Worm (Caenorhabditis elegans) whole organism, mixed stage, embryonic: ENCODE data around the gene C44B7.5.
A peak's percentile ranks its signal among the peaks of the same experiment; 100 is the strongest.

Experiments used
- M03D4.4 ChIP-seq: sonication (generic microtip); optimal IDR thresholded peaks from 2 replicates; lab custom pipeline; 2017; ENCODE audit warnings: mild to moderate bottlenecking, missing genetic modification characterization, missing compliant biosample characterization
- bed-3 ChIP-seq: fragments of 200-800 bp; sonication (Bioruptor generic); optimal IDR thresholded peaks from 3 replicates; lab custom pipeline; 2018; ENCODE audit warnings: mild to moderate bottlenecking, missing genetic modification characterization, moderate library complexity, missing compliant biosample characterization
- blmp-1 ChIP-seq: fragments of 150-350 bp; optimal IDR thresholded peaks from 2 replicates; lab custom pipeline; 2014; ENCODE audit warnings: missing biosample characterization, missing genetic modification characterization
- ceh-39 ChIP-seq: fragments of 150-350 bp; optimal IDR thresholded peaks from 2 replicates; lab custom pipeline; 2014; ENCODE audit warnings: missing biosample characterization, missing genetic modification characterization
- ceh-43 ChIP-seq: fragments of 200-800 bp; sonication (Bioruptor generic); optimal IDR thresholded peaks from 2 replicates; lab custom pipeline; 2018; ENCODE audit warnings: mild to moderate bottlenecking, missing genetic modification characterization, moderate library complexity, missing compliant biosample characterization
- ceh-83 ChIP-seq: fragments of 200-800 bp; sonication (Bioruptor generic); optimal IDR thresholded peaks from 2 replicates; lab custom pipeline; 2018; ENCODE audit warnings: mild to moderate bottlenecking, missing genetic modification characterization, missing compliant biosample characterization
- ces-1 ChIP-seq: fragments of 150-350 bp; optimal IDR thresholded peaks from 2 replicates; lab custom pipeline; 2014; ENCODE audit warnings: missing biosample characterization, missing genetic modification reagents, missing genetic modification characterization
- cnd-1 ChIP-seq: fragments of 200-800 bp; sonication (Bioruptor generic); optimal IDR thresholded peaks from 2 replicates; lab custom pipeline; 2018; ENCODE audit warnings: mild to moderate bottlenecking, missing genetic modification characterization, missing compliant biosample characterization
- drap-1 ChIP-seq: fragments of 200-800 bp; sonication (Bioruptor generic); optimal IDR thresholded peaks from 3 replicates; lab custom pipeline; 2018; ENCODE audit warnings: mild to moderate bottlenecking, missing genetic modification characterization, missing compliant biosample characterization
- elt-1 ChIP-seq: sonication (generic microtip); optimal IDR thresholded peaks from 2 replicates; lab custom pipeline; 2017; ENCODE audit warnings: missing genetic modification characterization, mild to moderate bottlenecking, missing compliant biosample characterization, antibody characterized with exemption, moderate library complexity, borderline replicate concordance; ENCODE audit not compliant: insufficient read depth
- elt-3 ChIP-seq: fragments of 150-350 bp; optimal IDR thresholded peaks from 2 replicates; lab custom pipeline; 2014; ENCODE audit warnings: missing biosample characterization, missing genetic modification characterization
- flh-1 ChIP-seq: fragments of 200-800 bp; sonication (Bioruptor generic); optimal IDR thresholded peaks from 2 replicates; lab custom pipeline; 2018; ENCODE audit warnings: mild to moderate bottlenecking, missing genetic modification characterization, moderate library complexity, missing compliant biosample characterization
- ham-2 ChIP-seq: fragments of 200-800 bp; sonication (Bioruptor generic); optimal IDR thresholded peaks from 2 replicates; lab custom pipeline; 2018; ENCODE audit warnings: mild to moderate bottlenecking, missing genetic modification characterization, missing compliant biosample characterization
- hlh-1 ChIP-seq: fragments of 150-350 bp; optimal IDR thresholded peaks from 2 replicates; lab custom pipeline; 2014; ENCODE audit warnings: missing biosample characterization, missing genetic modification reagents, missing genetic modification characterization
- lin-13 ChIP-seq: fragments of 150-350 bp; optimal IDR thresholded peaks from 2 replicates; lab custom pipeline; 2014; ENCODE audit warnings: missing biosample characterization, missing genetic modification characterization
- lin-32 ChIP-seq: fragments of 200-800 bp; sonication (Bioruptor generic); optimal IDR thresholded peaks from 2 replicates; lab custom pipeline; 2018; ENCODE audit warnings: mild to moderate bottlenecking, missing genetic modification characterization, missing compliant biosample characterization
- lsy-2 ChIP-seq: fragments of 150-350 bp; optimal IDR thresholded peaks from 2 replicates; lab custom pipeline; 2014; ENCODE audit warnings: missing biosample characterization, missing genetic modification characterization
- mab-5 ChIP-seq: fragments of 150-350 bp; optimal IDR thresholded peaks from 2 replicates; lab custom pipeline; 2014; ENCODE audit warnings: missing biosample characterization, missing genetic modification characterization
- mep-1 ChIP-seq: fragments of 150-350 bp; optimal IDR thresholded peaks from 2 replicates; lab custom pipeline; 2017; ENCODE audit warnings: missing biosample characterization, missing genetic modification reagents, missing genetic modification characterization, inconsistent platforms
- mls-2 ChIP-seq: sonication (generic microtip); optimal IDR thresholded peaks from 2 replicates; lab custom pipeline; 2016; ENCODE audit warnings: mild to moderate bottlenecking, missing genetic modification characterization, moderate library complexity, missing compliant biosample characterization
- nhr-12 ChIP-seq: fragments of 150-350 bp; optimal IDR thresholded peaks from 2 replicates; lab custom pipeline; 2014; ENCODE audit warnings: missing biosample characterization, missing genetic modification characterization
- nhr-2 ChIP-seq: fragments of 150-350 bp; optimal IDR thresholded peaks from 2 replicates; lab custom pipeline; 2014; ENCODE audit warnings: missing biosample characterization, missing genetic modification characterization
- nhr-237 ChIP-seq: fragments of 150-350 bp; optimal IDR thresholded peaks from 2 replicates; lab custom pipeline; 2014; ENCODE audit warnings: missing biosample characterization, missing genetic modification characterization
- nhr-28 ChIP-seq: fragments of 150-350 bp; optimal IDR thresholded peaks from 2 replicates; lab custom pipeline; 2014; ENCODE audit warnings: missing biosample characterization, missing genetic modification characterization
- nhr-76 ChIP-seq: sonication (generic microtip); optimal IDR thresholded peaks from 2 replicates; lab custom pipeline; 2017; ENCODE audit warnings: missing biosample characterization, missing genetic modification characterization
- pha-4 ChIP-seq: fragments of 150-350 bp; optimal IDR thresholded peaks from 2 replicates; lab custom pipeline; 2018; ENCODE audit warnings: missing biosample characterization, missing genetic modification reagents, missing genetic modification characterization
- sem-2 ChIP-seq: fragments of 200-800 bp; sonication (Bioruptor generic); optimal IDR thresholded peaks from 2 replicates; lab custom pipeline; 2018; ENCODE audit warnings: mild to moderate bottlenecking, missing genetic modification characterization, missing compliant biosample characterization
- snpc-4 ChIP-seq: fragments of 150-350 bp; optimal IDR thresholded peaks from 2 replicates; lab custom pipeline; 2014; ENCODE audit warnings: missing biosample characterization, missing genetic modification characterization
- sptf-1 ChIP-seq: sonication (generic microtip); optimal IDR thresholded peaks from 2 replicates; lab custom pipeline; 2017; ENCODE audit warnings: mild to moderate bottlenecking, missing genetic modification characterization, moderate library complexity, missing compliant biosample characterization
- tbx-8 ChIP-seq: fragments of 200-800 bp; sonication (Bioruptor generic); optimal IDR thresholded peaks from 2 replicates; lab custom pipeline; 2018; ENCODE audit warnings: mild to moderate bottlenecking, missing genetic modification characterization, moderate library complexity, missing compliant biosample characterization
- unc-120 ChIP-seq: sonication (generic microtip); optimal IDR thresholded peaks from 2 replicates; lab custom pipeline; 2017; ENCODE audit warnings: missing genetic modification characterization, missing compliant biosample characterization; ENCODE audit not compliant: poor library complexity, severe bottlenecking
- unc-39 ChIP-seq: fragments of 150-350 bp; optimal IDR thresholded peaks from 2 replicates; lab custom pipeline; 2014; ENCODE audit warnings: missing biosample characterization, missing genetic modification characterization
- unc-62 ChIP-seq: fragments of 150-350 bp; optimal IDR thresholded peaks from 2 replicates; lab custom pipeline; 2014; ENCODE audit warnings: missing biosample characterization, missing genetic modification reagents, missing genetic modification characterization
- zip-8 ChIP-seq: fragments of 150-350 bp; optimal IDR thresholded peaks from 2 replicates; lab custom pipeline; 2014; ENCODE audit warnings: missing biosample characterization, missing genetic modification characterization
- ztf-11 ChIP-seq: fragments of 150-350 bp; optimal IDR thresholded peaks from 2 replicates; lab custom pipeline; 2014; ENCODE audit warnings: missing biosample characterization, missing genetic modification characterization

The C44B7.5 gene

DNA sequence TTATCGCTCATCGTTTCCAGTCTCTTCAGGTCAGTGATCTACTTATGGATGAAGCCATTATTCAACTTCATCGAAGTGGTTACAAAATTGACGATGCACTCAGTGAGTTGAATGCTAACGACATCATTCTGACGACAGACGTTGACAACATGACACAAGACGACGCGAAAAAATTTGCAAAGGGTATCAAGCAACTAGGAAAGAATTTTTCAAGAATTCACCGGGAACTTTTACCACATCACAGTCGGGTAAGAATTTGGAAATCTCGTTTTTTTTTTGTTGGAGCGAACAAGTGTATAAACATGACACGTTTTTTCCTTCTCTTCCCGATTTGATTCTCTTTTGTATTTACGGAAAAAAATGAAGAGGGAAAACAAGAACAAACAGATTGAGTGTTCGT is 31.7 kb downstream of the C44B7.5 start:
- no peak for TF ChIP-seq unc-39 (tag; lab: Kevin White, UChicago)
- TF ChIP-seq ces-1 (GFP tag; lab: Kevin White, UChicago) = peak; percentile 24
- TF ChIP-seq, all 35 proteins: peak for 1

DNA sequence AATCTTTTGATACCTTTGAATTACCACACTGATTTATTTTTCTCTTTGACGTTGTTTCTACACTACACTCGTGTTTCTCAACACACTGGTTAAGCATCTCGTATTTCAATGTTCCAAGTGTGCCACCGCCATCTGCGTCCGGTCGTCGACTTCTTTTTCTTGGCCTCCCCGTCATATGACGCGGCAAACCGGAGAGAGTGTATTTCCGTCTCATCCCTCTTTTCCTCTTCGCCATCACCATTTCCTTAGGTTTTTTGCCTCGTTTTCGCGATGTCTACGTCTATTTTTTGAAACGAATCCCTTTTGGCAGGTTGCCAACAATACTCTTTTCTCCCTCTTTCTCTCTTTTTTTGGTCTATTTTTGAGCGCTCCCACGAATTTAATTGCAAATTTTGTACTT is 33.4 kb downstream of the C44B7.5 start:
- TF ChIP-seq elt-3 (tag; lab: Kevin White, UChicago) (no peak), ceh-43 (GFP tag; lab: Kevin White, UChicago) (no peak), nhr-2 (tag; lab: Kevin White, UChicago) (peak; percentile 34), unc-62 (GFP tag; lab: Kevin White, UChicago) (no peak), lin-13 (tag; lab: Kevin White, UChicago) (no peak), nhr-237 (no peak), zip-8 (tag; lab: Kevin White, UChicago) (no peak), mab-5 (no peak), snpc-4 (tag; lab: Kevin White, UChicago) (no peak), cnd-1 (peak; percentile 50), ham-2 (GFP tag; lab: Kevin White, UChicago) (no peak), nhr-76 (tag; lab: Kevin White, UChicago) (no peak), nhr-12 (no peak), blmp-1 (tag; lab: Kevin White, UChicago) (no peak), unc-39 (tag; lab: Kevin White, UChicago) (no peak), lsy-2 (no peak), ztf-11 (no peak), drap-1 (GFP tag; lab: Kevin White, UChicago) (no peak), elt-1 (tag; lab: Kevin White, UChicago) (no peak), ces-1 (GFP tag; lab: Kevin White, UChicago) (no peak), ceh-83 (no peak), lin-32 (GFP tag; lab: Kevin White, UChicago) (no peak), ceh-39 (no peak), M03D4.4 (tag; lab: Kevin White, UChicago) (no peak), nhr-28 (tag; lab: Kevin White, UChicago) (no peak), tbx-8 (no peak), unc-120 (tag; lab: Kevin White, UChicago) (peak; percentile 34), pha-4 (peak; percentile 1), flh-1 (GFP tag; lab: Kevin White, UChicago) (no peak), sem-2 (GFP tag; lab: Kevin White, UChicago) (no peak), sptf-1 (no peak), mep-1 (tag; lab: Kevin White, UChicago) (no peak), hlh-1 (peak; percentile 72), mls-2 (tag; lab: Kevin White, UChicago) (no peak), bed-3 (no peak)

DNA sequence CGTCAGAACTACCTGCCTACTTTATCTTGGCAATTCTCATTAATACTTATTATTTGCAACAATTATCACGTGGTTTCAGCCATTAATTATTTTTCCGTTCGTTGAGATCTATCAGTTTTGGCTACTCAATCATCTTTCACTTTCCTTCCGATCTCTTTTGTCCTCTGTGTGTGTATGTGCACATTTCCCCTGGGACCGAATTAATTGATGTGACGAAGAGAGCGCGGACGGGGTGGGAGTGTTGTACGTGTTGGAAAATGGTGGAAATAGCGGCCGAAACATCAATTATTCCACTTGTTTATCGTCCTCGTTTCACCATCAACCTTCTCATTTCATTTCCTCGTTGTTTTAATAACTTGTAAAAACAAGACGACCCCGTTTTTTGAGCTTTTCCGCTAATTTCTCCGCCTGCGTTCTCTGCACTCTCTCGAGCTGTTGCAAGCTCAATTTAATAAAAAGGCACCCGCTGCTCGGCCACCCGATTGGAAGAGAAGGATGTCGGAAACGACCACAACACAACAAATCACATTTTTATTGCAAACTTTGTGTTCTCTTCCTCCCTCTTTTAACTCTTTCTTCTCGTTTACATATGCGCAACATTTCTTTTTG is 34.0 kb downstream of the C44B7.5 start:
- TF ChIP-seq nhr-12 = no peak
- peak; percentile 50 for TF ChIP-seq mls-2 (tag; lab: Kevin White, UChicago)
- TF ChIP-seq ham-2 (GFP tag; lab: Kevin White, UChicago) = peak; percentile 48
- no peak for TF ChIP-seq unc-39 (tag; lab: Kevin White, UChicago)
- peak; percentile 80 for TF ChIP-seq unc-62 (GFP tag; lab: Kevin White, UChicago)
- TF ChIP-seq ces-1 (GFP tag; lab: Kevin White, UChicago) = peak; percentile 91
- TF ChIP-seq nhr-237 = no peak
- TF ChIP-seq M03D4.4 (tag; lab: Kevin White, UChicago) = no peak
- no peak for TF ChIP-seq lin-13 (tag; lab: Kevin White, UChicago)
- no peak for TF ChIP-seq lin-32 (GFP tag; lab: Kevin White, UChicago)
- TF ChIP-seq ceh-43 (GFP tag; lab: Kevin White, UChicago) = peak; percentile 82
- TF ChIP-seq nhr-28 (tag; lab: Kevin White, UChicago) = no peak
- TF ChIP-seq ceh-83 = no peak
- TF ChIP-seq flh-1 (GFP tag; lab: Kevin White, UChicago) = no peak
- TF ChIP-seq unc-120 (tag; lab: Kevin White, UChicago) = peak; percentile 44
- TF ChIP-seq nhr-2 (tag; lab: Kevin White, UChicago) = no peak
- TF ChIP-seq, all 35 proteins: peak for 6
